Worm (Caenorhabditis elegans) whole organism, L3 larva: ENCODE results near the gene ZK945.7.

Experiments used
- ZK546.5 ChIP-seq: sonication (generic microtip); optimal IDR thresholded peaks from 2 replicates; lab custom pipeline; 2017; ENCODE audit warnings: missing biosample characterization, missing genetic modification characterization
- aly-2 ChIP-seq: fragments of 150-350 bp; optimal IDR thresholded peaks from 2 replicates; lab custom pipeline; 2014; ENCODE audit warnings: missing biosample characterization, missing genetic modification characterization
- ama-1 ChIP-seq: fragments of 150-350 bp; optimal IDR thresholded peaks from 2 replicates; lab custom pipeline; 2018
- ceh-16 ChIP-seq: sonication (generic microtip); optimal IDR thresholded peaks from 2 replicates; lab custom pipeline; 2017; ENCODE audit warnings: missing biosample characterization, missing genetic modification characterization
- ceh-9 ChIP-seq: sonication (generic microtip); optimal IDR thresholded peaks from 2 replicates; lab custom pipeline; 2018; ENCODE audit warnings: missing biosample characterization, missing genetic modification characterization
- elt-2 ChIP-seq: sonication (generic microtip); optimal IDR thresholded peaks from 2 replicates; lab custom pipeline; 2016; ENCODE audit warnings: missing genetic modification reagents, mild to moderate bottlenecking, missing genetic modification characterization, missing compliant biosample characterization
- elt-3 ChIP-seq, 3 experiments: fragments of 150-350 bp in 1 of 3; sonication (generic microtip) in 2 of 3; optimal IDR thresholded peaks; 2 replicates in 2 of 3; 4 replicates in 1 of 3; lab custom pipeline; 2014 to 2017; ENCODE audit warnings: missing biosample characterization in 3 of 3, missing genetic modification characterization in 3 of 3
- eor-1 ChIP-seq, 2 experiments: fragments of 150-350 bp; optimal IDR thresholded peaks; 2 replicates each; lab custom pipeline; 2014 to 2018; ENCODE audit warnings: missing biosample characterization in 2 of 2, missing genetic modification characterization in 2 of 2
- fkh-2 ChIP-seq: fragments of 150-350 bp; optimal IDR thresholded peaks from 2 replicates; lab custom pipeline; 2014; ENCODE audit warnings: missing biosample characterization, missing genetic modification reagents, missing genetic modification characterization
- fos-1 ChIP-seq: fragments of 150-350 bp; optimal IDR thresholded peaks from 2 replicates; lab custom pipeline; 2014; ENCODE audit warnings: missing biosample characterization, missing genetic modification characterization
- jun-1 ChIP-seq: fragments of 150-350 bp; optimal IDR thresholded peaks from 2 replicates; lab custom pipeline; 2014; ENCODE audit warnings: missing biosample characterization, missing genetic modification reagents, missing genetic modification characterization
- lin-15B ChIP-seq: fragments of 150-350 bp; optimal IDR thresholded peaks from 2 replicates; lab custom pipeline; 2014; ENCODE audit warnings: missing biosample characterization, missing genetic modification characterization
- lin-39 ChIP-seq: fragments of 150-350 bp; optimal IDR thresholded peaks from 2 replicates; lab custom pipeline; 2018; ENCODE audit warnings: missing biosample characterization, missing genetic modification reagents, missing genetic modification characterization
- lsy-12 ChIP-seq: sonication (generic microtip); optimal IDR thresholded peaks from 2 replicates; lab custom pipeline; 2016; ENCODE audit warnings: mild to moderate bottlenecking, missing genetic modification characterization, missing compliant biosample characterization
- mdl-1 ChIP-seq: fragments of 150-350 bp; optimal IDR thresholded peaks from 2 replicates; lab custom pipeline; 2014; ENCODE audit warnings: missing biosample characterization, missing genetic modification characterization
- mml-1 ChIP-seq: fragments of 150-350 bp; sonication (generic microtip); optimal IDR thresholded peaks from 3 replicates; lab custom pipeline; 2014; ENCODE audit warnings: missing biosample characterization, missing genetic modification characterization
- nfya-1 ChIP-seq: sonication (generic microtip); optimal IDR thresholded peaks from 2 replicates; lab custom pipeline; 2017; ENCODE audit warnings: missing genetic modification characterization, mild to moderate bottlenecking, missing compliant biosample characterization, antibody characterized with exemption, moderate library complexity; ENCODE audit not compliant: insufficient read depth
- nhr-11 ChIP-seq: fragments of 150-350 bp; optimal IDR thresholded peaks from 2 replicates; lab custom pipeline; 2014; ENCODE audit warnings: missing biosample characterization, missing genetic modification characterization
- nhr-23 ChIP-seq: fragments of 150-350 bp; optimal IDR thresholded peaks from 2 replicates; lab custom pipeline; 2014; ENCODE audit warnings: missing biosample characterization, missing genetic modification reagents, missing genetic modification characterization
- nhr-237 ChIP-seq: fragments of 150-350 bp; optimal IDR thresholded peaks from 2 replicates; lab custom pipeline; 2014; ENCODE audit warnings: missing biosample characterization, missing genetic modification characterization
- nhr-25 ChIP-seq: sonication (generic microtip); optimal IDR thresholded peaks from 2 replicates; lab custom pipeline; 2017; ENCODE audit warnings: missing biosample characterization, missing genetic modification characterization
- nhr-43 ChIP-seq: sonication (generic microtip); optimal IDR thresholded peaks from 2 replicates; lab custom pipeline; 2016; ENCODE audit warnings: mild to moderate bottlenecking, missing genetic modification characterization, missing compliant biosample characterization; ENCODE audit not compliant: poor library complexity, severe bottlenecking
- nhr-67 ChIP-seq: fragments of 150-350 bp; optimal IDR thresholded peaks from 2 replicates; lab custom pipeline; 2014; ENCODE audit warnings: missing biosample characterization, missing genetic modification characterization
- pha-4 ChIP-seq: fragments of 150-350 bp; optimal IDR thresholded peaks from 2 replicates; lab custom pipeline; 2014; ENCODE audit warnings: missing biosample characterization, missing genetic modification reagents, missing genetic modification characterization
- pqm-1 ChIP-seq: fragments of 150-350 bp; optimal IDR thresholded peaks from 2 replicates; lab custom pipeline; 2017; ENCODE audit warnings: missing biosample characterization, missing genetic modification characterization, inconsistent platforms
- sea-2 ChIP-seq: fragments of 150-350 bp; sonication (generic microtip); optimal IDR thresholded peaks from 4 replicates; lab custom pipeline; 2014; ENCODE audit warnings: missing biosample characterization, missing genetic modification reagents, missing genetic modification characterization
- skn-1 ChIP-seq: fragments of 150-350 bp; optimal IDR thresholded peaks from 2 replicates; lab custom pipeline; 2014; ENCODE audit warnings: missing biosample characterization, missing genetic modification characterization
- tbx-2 ChIP-seq: sonication (generic microtip); optimal IDR thresholded peaks from 2 replicates; lab custom pipeline; 2016; ENCODE audit warnings: mild to moderate bottlenecking, missing genetic modification characterization, missing compliant biosample characterization
- unc-39 ChIP-seq: sonication (generic microtip); optimal IDR thresholded peaks from 4 replicates; lab custom pipeline; 2017; ENCODE audit warnings: missing biosample characterization, missing genetic modification characterization
- unc-62 ChIP-seq: fragments of 150-350 bp; sonication (generic microtip); optimal IDR thresholded peaks from 4 replicates; lab custom pipeline; 2014; ENCODE audit warnings: missing biosample characterization, missing genetic modification reagents, missing genetic modification characterization
- ztf-11 ChIP-seq: fragments of 150-350 bp; optimal IDR thresholded peaks from 2 replicates; lab custom pipeline; 2014; ENCODE audit warnings: missing biosample characterization, missing genetic modification characterization

ZK945.7 gene

DNA sequence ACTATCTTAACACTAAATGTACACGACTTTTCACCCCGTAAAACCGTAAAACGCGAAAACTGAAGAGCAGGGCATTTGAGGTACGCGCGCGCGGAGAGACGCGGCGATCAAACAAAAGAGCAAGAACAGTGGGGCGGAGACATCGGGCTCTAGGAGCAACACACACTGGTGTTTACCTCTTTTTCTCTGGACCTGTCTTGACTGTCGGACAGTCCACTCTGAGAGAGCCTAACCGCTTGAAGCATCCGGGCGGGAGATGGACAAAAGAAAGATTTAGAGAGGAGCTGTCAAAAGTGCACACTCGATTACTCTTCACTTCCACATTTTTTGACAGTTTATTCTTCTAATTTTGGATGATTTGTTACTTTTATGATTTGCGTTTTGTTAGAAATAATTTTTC, 28.5 kb upstream of the ZK945.7 start:
- no peak for TF ChIP-seq pqm-1 (tag; lab: Kevin White, UChicago)
- TF ChIP-seq elt-3 (tag; optimal IDR thresholded peaks at IDR 0.05; lab: Kevin White, UChicago): no peak
- peak; percentile 22 for TF ChIP-seq pha-4 (tag; lab: Kevin White, UChicago)

DNA sequence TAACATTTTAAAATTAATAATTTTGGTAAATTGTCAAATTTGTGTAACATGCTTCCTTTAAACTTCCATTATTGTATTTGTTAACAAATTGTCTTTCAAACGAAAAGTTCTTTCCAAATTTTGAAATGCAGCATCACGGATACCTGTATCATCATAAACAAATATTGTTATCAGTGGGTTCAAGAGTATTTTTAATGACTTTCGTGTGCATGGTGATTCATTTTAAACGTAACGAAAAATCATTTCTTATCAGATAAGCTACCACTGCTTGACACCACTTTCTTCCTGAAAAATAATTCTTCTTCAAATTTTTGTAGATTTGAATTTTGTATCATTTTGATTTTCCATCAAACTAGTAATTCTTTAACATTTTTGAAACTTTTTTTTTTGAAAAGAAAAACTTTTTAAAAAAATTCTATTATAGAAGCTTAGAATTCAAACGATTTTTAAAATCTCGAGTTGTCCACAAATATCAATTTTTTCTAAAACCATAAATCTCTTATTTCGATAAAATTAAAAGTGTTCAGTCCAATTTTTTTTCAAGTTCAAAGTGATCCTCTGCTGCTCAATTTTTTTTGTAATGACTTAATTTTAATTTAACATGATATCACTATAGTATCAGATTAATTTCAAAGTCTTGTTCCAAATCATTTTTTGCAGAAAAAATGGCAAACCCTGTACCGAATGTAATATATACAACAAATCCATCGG, 26.2 kb upstream of the ZK945.7 start, which contains the start of gene F27E5.9:
F27E5.9 (plus strand) TSS at position 661 of the 711 bp plus-strand sequence.
- no peak for TF ChIP-seq aly-2 (tag; lab: Kevin White, UChicago)
- peak; percentile 68 for TF ChIP-seq pha-4 (tag; lab: Kevin White, UChicago)
- no peak for TF ChIP-seq eor-1 (tag; optimal IDR thresholded peaks at IDR 0.05; lab: Kevin White, UChicago)
- TF ChIP-seq jun-1 (tag; lab: Kevin White, UChicago): peak; percentile 47
- no peak for TF ChIP-seq nhr-67 (tag; lab: Kevin White, UChicago)
- peak; percentile 16 for TF ChIP-seq fos-1
- peak; percentile 93 for TF ChIP-seq pqm-1 (tag; lab: Kevin White, UChicago)
- TF ChIP-seq elt-2 (tag; lab: Kevin White, UChicago): peak; percentile 95
- TF ChIP-seq elt-3 (tag; optimal IDR thresholded peaks at IDR 0.05; lab: Kevin White, UChicago): no peak
- no peak for TF ChIP-seq lin-39
- no peak for TF ChIP-seq nhr-11 (tag; lab: Kevin White, UChicago)
- no peak for TF ChIP-seq nhr-25
- TF ChIP-seq sea-2 (GFP tag; lab: Kevin White, UChicago): no peak
- TF ChIP-seq fkh-2 (tag; lab: Kevin White, UChicago): no peak
- peak; percentile 14 for TF ChIP-seq skn-1 (tag; lab: Kevin White, UChicago)
- TF ChIP-seq lin-15B: no peak
- TF ChIP-seq, all 47 proteins: peak for 6

DNA sequence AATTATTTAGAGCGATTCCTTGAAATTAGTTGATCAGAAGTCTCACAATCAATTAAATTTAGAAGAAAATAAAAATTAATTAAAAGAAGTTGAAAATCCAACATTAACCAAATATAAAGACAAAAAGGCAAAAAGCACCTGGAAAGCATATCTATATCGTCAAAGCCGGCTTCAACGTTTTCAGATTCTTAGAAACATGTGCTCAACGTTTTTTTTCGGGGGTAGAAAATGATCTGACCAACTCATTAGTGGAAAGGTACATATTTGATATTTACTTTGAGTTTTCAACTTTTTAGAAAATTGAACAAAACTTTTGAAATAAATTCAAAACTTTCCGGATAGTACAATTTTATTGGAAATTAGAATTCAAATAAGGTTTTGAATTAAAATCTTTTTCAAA, 24.5 kb upstream of the ZK945.7 start:
- TF ChIP-seq nhr-11 (tag; lab: Kevin White, UChicago): peak; percentile 39
- no peak for TF ChIP-seq unc-62 (GFP tag; lab: Kevin White, UChicago)

DNA sequence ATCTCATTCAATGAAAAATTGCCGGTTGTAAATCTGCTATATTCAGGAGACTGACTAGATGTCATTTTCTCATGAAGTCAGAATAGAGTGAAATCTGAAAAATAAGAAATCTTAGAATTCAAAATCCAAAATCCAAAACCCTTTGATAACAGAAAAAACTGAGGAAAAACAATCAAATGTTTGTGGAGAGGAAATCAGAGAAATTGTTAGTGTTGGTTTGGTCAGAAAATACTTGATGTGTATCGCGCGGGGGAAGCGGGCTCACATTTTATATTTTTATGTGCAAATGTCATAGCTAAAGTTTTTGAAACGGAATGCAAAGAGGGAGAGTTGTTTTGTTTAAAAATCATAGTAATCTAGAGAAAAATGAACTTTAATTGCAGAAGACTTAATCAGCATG, 23.5 kb upstream of the ZK945.7 start, which contains the start of gene F27E5.5:
F27E5.5 (minus strand) TSS at position 101 of the 400 bp plus-strand sequence.
- TF ChIP-seq eor-1 (tag; optimal IDR thresholded peaks at IDR 0.05; lab: Kevin White, UChicago): no peak
- TF ChIP-seq nhr-43 (tag; lab: Kevin White, UChicago): no peak

DNA sequence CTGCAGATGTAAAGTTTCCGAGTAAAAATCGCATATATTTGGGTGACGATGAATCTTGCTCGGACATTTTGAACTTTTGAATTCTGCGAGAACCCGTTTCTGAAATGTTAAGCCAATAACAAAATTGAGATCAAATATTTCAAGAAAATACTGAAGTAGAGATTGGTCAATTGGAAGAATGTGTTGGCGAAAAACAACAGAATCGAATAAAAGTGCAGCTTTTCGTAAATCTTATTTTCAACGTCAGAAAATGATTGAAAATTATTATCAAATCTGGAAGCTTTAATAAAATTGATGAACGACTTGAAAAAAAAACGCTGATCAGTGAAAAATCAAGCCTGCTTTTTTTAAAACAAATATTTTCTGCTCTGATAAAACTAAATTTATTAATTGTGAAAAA, 19.1 kb upstream of the ZK945.7 start, which contains the start of gene F27E5.8:
F27E5.8 (minus strand) TSS at position 101 of the 400 bp plus-strand sequence.
- no peak for TF ChIP-seq tbx-2 (tag; lab: Kevin White, UChicago)
- no peak for TF ChIP-seq nhr-237
- TF ChIP-seq eor-1 (tag; optimal IDR thresholded peaks at IDR 0.05; lab: Kevin White, UChicago): no peak
- TF ChIP-seq ama-1 (lab: Kevin White, UChicago): no peak
- no peak for TF ChIP-seq ceh-16 (tag; lab: Kevin White, UChicago)
- TF ChIP-seq elt-2 (tag; lab: Kevin White, UChicago): no peak
- TF ChIP-seq sea-2 (GFP tag; lab: Kevin White, UChicago): no peak

DNA sequence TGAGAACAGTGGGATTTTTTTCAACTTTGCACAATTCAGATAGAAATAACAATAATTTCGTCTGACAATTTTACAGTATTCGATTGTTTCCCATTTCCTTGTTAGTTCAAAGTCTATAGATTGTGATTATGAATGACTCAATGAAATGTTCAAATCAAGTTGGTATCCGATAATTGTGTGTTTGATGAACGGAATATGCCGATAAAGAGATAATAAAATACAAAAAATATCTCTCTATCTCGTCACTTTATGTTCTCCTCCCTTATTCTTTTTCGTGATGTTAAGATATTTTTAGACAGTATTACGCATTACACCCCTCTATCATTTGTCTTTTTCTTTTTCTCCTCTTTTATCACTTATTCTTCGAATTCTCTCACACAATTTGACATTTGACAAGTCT, 14.2 kb upstream of the ZK945.7 start, which contains the start of gene F27E5.7:
F27E5.7 (plus strand) TSS at position 301 of the 400 bp plus-strand sequence.
- TF ChIP-seq unc-39 (tag; lab: Kevin White, UChicago): no peak
- TF ChIP-seq nhr-237: no peak
- no peak for TF ChIP-seq jun-1 (tag; lab: Kevin White, UChicago)
- no peak for TF ChIP-seq nfya-1
- TF ChIP-seq mml-1 (tag; lab: Kevin White, UChicago): no peak
- no peak for TF ChIP-seq lsy-12
- TF ChIP-seq ZK546.5 (tag; lab: Kevin White, UChicago): no peak

DNA sequence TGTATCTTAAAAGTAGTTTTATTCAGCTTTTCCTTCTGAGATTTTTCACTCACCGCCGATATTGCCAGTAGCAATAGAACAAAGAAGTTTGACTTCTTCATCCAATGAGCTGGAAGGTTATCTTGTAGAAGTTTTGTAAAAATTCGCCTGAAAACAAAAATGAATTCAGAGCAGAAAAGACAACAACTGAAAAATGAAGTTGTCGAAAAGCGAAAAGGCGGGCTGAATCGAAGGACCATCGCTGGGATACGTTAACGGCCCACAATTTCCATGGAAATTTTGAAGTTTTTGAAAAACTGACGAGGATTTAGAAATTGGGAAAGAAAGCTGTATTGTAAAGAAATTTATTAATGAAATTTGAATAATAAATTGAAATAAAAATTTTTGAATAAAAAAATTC, 13.4 kb upstream of the ZK945.7 start, which contains the start of gene lov-1:
lov-1 (minus strand) TSS at position 101 of the 400 bp plus-strand sequence.
- no peak for TF ChIP-seq elt-3 (tag; optimal IDR thresholded peaks at IDR 0.05; lab: Kevin White, UChicago)
- no peak for TF ChIP-seq nhr-23
- TF ChIP-seq lin-15B: no peak
- no peak for TF ChIP-seq fkh-2 (tag; lab: Kevin White, UChicago)
- no peak for TF ChIP-seq ceh-9 (tag; lab: Kevin White, UChicago)
- no peak for TF ChIP-seq mdl-1 (tag; lab: Kevin White, UChicago)
- TF ChIP-seq ztf-11 (tag; lab: Kevin White, UChicago): no peak
- TF ChIP-seq lsy-12: no peak
- no peak for TF ChIP-seq ceh-16 (tag; lab: Kevin White, UChicago)
- no peak for TF ChIP-seq eor-1 (tag; optimal IDR thresholded peaks at IDR 0.05; lab: Kevin White, UChicago)
- TF ChIP-seq jun-1 (tag; lab: Kevin White, UChicago): no peak
- TF ChIP-seq, all 47 proteins: peak for 0
